Fruit fly (Drosophila melanogaster) whole organism, adult: ENCODE measurements around the gene CG42268.

ENCODE experiments used
- CG11617 ChIP-seq: fragments of 200-800 bp; sonication (Bioruptor generic); optimal IDR thresholded peaks from 2 replicates; lab custom pipeline; 2017; ENCODE audit warnings: mild to moderate bottlenecking, missing biosample characterization, missing genetic modification reagents, missing genetic modification characterization
- CG12768 ChIP-seq: fragments of 200-800 bp; sonication (Bioruptor generic); optimal IDR thresholded peaks from 2 replicates; lab custom pipeline; 2017; ENCODE audit warnings: missing biosample characterization, missing genetic modification characterization, mild to moderate bottlenecking, moderate library complexity, missing genetic modification reagents
- CG14711 ChIP-seq: fragments of 200-800 bp; sonication (Bioruptor generic); optimal IDR thresholded peaks from 2 replicates; lab custom pipeline; 2018; ENCODE audit warnings: missing biosample characterization, mild to moderate bottlenecking, missing genetic modification characterization, moderate library complexity
- CG1620 ChIP-seq: fragments of 200-800 bp; sonication (Bioruptor generic); optimal IDR thresholded peaks from 2 replicates; lab custom pipeline; 2016; ENCODE audit warnings: missing biosample characterization, missing genetic modification characterization
- CG33017 ChIP-seq: fragments of 200-800 bp; sonication (Bioruptor generic); optimal IDR thresholded peaks from 2 replicates; lab custom pipeline; 2018; ENCODE audit warnings: missing biosample characterization, mild to moderate bottlenecking, missing genetic modification characterization, moderate library complexity
- CG5204 ChIP-seq: fragments of 200-800 bp; sonication (Bioruptor generic); optimal IDR thresholded peaks from 2 replicates; lab custom pipeline; 2016; ENCODE audit warnings: missing biosample characterization, missing genetic modification characterization
- CG7045 ChIP-seq: fragments of 200-800 bp; sonication (Bioruptor generic); optimal IDR thresholded peaks from 2 replicates; lab custom pipeline; 2017; ENCODE audit warnings: missing biosample characterization, mild to moderate bottlenecking, missing genetic modification characterization
- CG7101 ChIP-seq: fragments of 200-800 bp; sonication (Bioruptor generic); optimal IDR thresholded peaks from 2 replicates; lab custom pipeline; 2018; ENCODE audit warnings: missing biosample characterization, mild to moderate bottlenecking, missing genetic modification characterization, moderate library complexity
- Clk ChIP-seq: fragments of 200-800 bp; sonication (Bioruptor generic); optimal IDR thresholded peaks from 2 replicates; lab custom pipeline; 2017; ENCODE audit warnings: missing biosample characterization, missing genetic modification characterization
- Crg-1 ChIP-seq: fragments of 200-800 bp; sonication (Bioruptor generic); optimal IDR thresholded peaks from 2 replicates; lab custom pipeline; 2016; ENCODE audit warnings: missing biosample characterization, missing genetic modification characterization
- Hr96 ChIP-seq: fragments of 200-800 bp; sonication (Bioruptor generic); optimal IDR thresholded peaks from 2 replicates; lab custom pipeline; 2016; ENCODE audit warnings: missing biosample characterization, missing genetic modification characterization
- Mnt ChIP-seq: fragments of 200-800 bp; sonication (Bioruptor generic); optimal IDR thresholded peaks from 2 replicates; lab custom pipeline; 2016; ENCODE audit warnings: missing biosample characterization, mild to moderate bottlenecking, missing genetic modification characterization
- bab1 ChIP-seq: fragments of 200-800 bp; sonication (Bioruptor generic); optimal IDR thresholded peaks from 3 replicates; lab custom pipeline; 2019; ENCODE audit warnings: missing biosample characterization, mild to moderate bottlenecking, missing genetic modification characterization, moderate library complexity
- cic ChIP-seq: fragments of 200-800 bp; sonication (Bioruptor generic); optimal IDR thresholded peaks from 2 replicates; lab custom pipeline; 2017; ENCODE audit warnings: missing biosample characterization, mild to moderate bottlenecking, missing genetic modification characterization, moderate library complexity
- cnc ChIP-seq, 2 experiments: fragments of >200 bp; optimal IDR thresholded peaks; 2 replicates each; lab custom pipeline; 2017
- kay ChIP-seq: fragments of 200-800 bp; sonication (Bioruptor generic); peaks from one replicate; lab custom pipeline; 2016; ENCODE audit warnings: missing biosample characterization, missing genetic modification characterization, borderline replicate concordance
- ovo ChIP-seq: fragments of 200-800 bp; sonication (Bioruptor generic); optimal IDR thresholded peaks from 2 replicates; lab custom pipeline; 2016; ENCODE audit warnings: missing biosample characterization, missing genetic modification characterization
- pad ChIP-seq: fragments of 200-800 bp; sonication (Bioruptor generic); optimal IDR thresholded peaks from 3 replicates; lab custom pipeline; 2017; ENCODE audit warnings: missing biosample characterization, missing genetic modification characterization, mild to moderate bottlenecking, moderate library complexity, missing genetic modification reagents
- tj ChIP-seq: fragments of 200-800 bp; sonication (Bioruptor generic); optimal IDR thresholded peaks from 3 replicates; lab custom pipeline; 2017; ENCODE audit warnings: missing biosample characterization, mild to moderate bottlenecking, missing genetic modification characterization, moderate library complexity
- toe ChIP-seq: fragments of 200-800 bp; sonication (Bioruptor generic); optimal IDR thresholded peaks from 2 replicates; lab custom pipeline; 2016; ENCODE audit warnings: missing biosample characterization, missing genetic modification characterization

CG42268 gene

dm6 chr3L:9695647-9696046 is 64.5 kb downstream of the CG42268 start:
- peak; percentile 66 for TF ChIP-seq kay (GFP tag; lab: Kevin White, UChicago)
- TF ChIP-seq ovo (GFP tag; lab: Kevin White, UChicago) = no peak

- TF ChIP-seq Clk (GFP tag; lab: Kevin White, UChicago) (no peak), CG5204 (GFP tag; lab: Kevin White, UChicago) (no peak), cic (GFP tag; lab: Kevin White, UChicago) (peak; percentile 45)
These were observed 65.0 kb downstream of the CG42268 start for dm6 chr3L:9695242-9695641.

dm6 chr3L:9694867-9695236 is 65.3 kb downstream of the CG42268 start:
- no peak for TF ChIP-seq kay (GFP tag; lab: Kevin White, UChicago)
- TF ChIP-seq Mnt (GFP tag; lab: Kevin White, UChicago) = no peak
- TF ChIP-seq Crg-1 (GFP tag; lab: Kevin White, UChicago) = no peak
- no peak for TF ChIP-seq toe (GFP tag; lab: Kevin White, UChicago)
- TF ChIP-seq cic (GFP tag; lab: Kevin White, UChicago) = no peak
- no peak for TF ChIP-seq tj
- TF ChIP-seq CG11617 = no peak
- TF ChIP-seq CG5204 (GFP tag; lab: Kevin White, UChicago) = no peak
- no peak for TF ChIP-seq bab1 (GFP tag; lab: Kevin White, UChicago)
- TF ChIP-seq ovo (GFP tag; lab: Kevin White, UChicago) = no peak

dm6 chr3L:9694169-9694866 is 65.9 kb downstream of the CG42268 start:
- TF ChIP-seq kay (GFP tag; lab: Kevin White, UChicago) (peak; percentile 85), cnc (optimal IDR thresholded peaks at IDR 0.05; lab: Kevin White, UChicago) (no peak), CG7101 (peak; percentile 17), cic (GFP tag; lab: Kevin White, UChicago) (peak; percentile 15), CG33017 (peak; percentile 19)

dm6 chr3L:9693552-9694133 is 66.6 kb downstream of the CG42268 start:
- TF ChIP-seq Mnt (GFP tag; lab: Kevin White, UChicago) (peak; percentile 32), CG11617 (no peak), pad (no peak), CG14711 (tag; lab: Kevin White, UChicago) (no peak), CG5204 (GFP tag; lab: Kevin White, UChicago) (no peak), kay (GFP tag; lab: Kevin White, UChicago) (peak; percentile 94)

- TF ChIP-seq CG11617 = peak; percentile 93
- TF ChIP-seq Mnt (GFP tag; lab: Kevin White, UChicago) = no peak
- peak; percentile 75 for TF ChIP-seq bab1 (GFP tag; lab: Kevin White, UChicago)
- peak; percentile 77 for TF ChIP-seq tj
- TF ChIP-seq CG7101 = peak; percentile 84
- peak; percentile 73 for TF ChIP-seq CG1620 (GFP tag; lab: Kevin White, UChicago)
- no peak for TF ChIP-seq cic (GFP tag; lab: Kevin White, UChicago)
- peak; percentile 88 for TF ChIP-seq CG12768 (GFP tag; lab: Kevin White, UChicago)
- TF ChIP-seq CG7045 (GFP tag; lab: Kevin White, UChicago) = peak; percentile 90
- TF ChIP-seq Crg-1 (GFP tag; lab: Kevin White, UChicago) = peak; percentile 80
- TF ChIP-seq Hr96 = peak; percentile 90
- TF ChIP-seq kay (GFP tag; lab: Kevin White, UChicago) = no peak
- peak; percentile 68 for TF ChIP-seq CG14711 (tag; lab: Kevin White, UChicago)
- TF ChIP-seq pad = peak; percentile 68
- no peak for TF ChIP-seq cnc (optimal IDR thresholded peaks at IDR 0.05; lab: Kevin White, UChicago)
- peak; percentile 91 for TF ChIP-seq toe (GFP tag; lab: Kevin White, UChicago)
- TF ChIP-seq CG33017 = peak; percentile 76
- peak; percentile 92 for TF ChIP-seq CG5204 (GFP tag; lab: Kevin White, UChicago)
- peak; percentile 85 for TF ChIP-seq Clk (GFP tag; lab: Kevin White, UChicago)
These were observed 67.2 kb downstream of the CG42268 start for dm6 chr3L:9692892-9693551.

dm6 chr3L:9692234-9692891 is 67.8 kb downstream of the CG42268 start:
- peak; percentile 90 for TF ChIP-seq Mnt (GFP tag; lab: Kevin White, UChicago)
- TF ChIP-seq ovo (GFP tag; lab: Kevin White, UChicago) = peak; percentile 98
- peak; percentile 88 for TF ChIP-seq cic (GFP tag; lab: Kevin White, UChicago)
- TF ChIP-seq CG14711 (tag; lab: Kevin White, UChicago) = no peak
- TF ChIP-seq kay (GFP tag; lab: Kevin White, UChicago) = no peak
- TF ChIP-seq pad = peak; percentile 50
- peak in 1 of 2 experiments; percentile 54 for TF ChIP-seq cnc (optimal IDR thresholded peaks at IDR 0.05; lab: Kevin White, UChicago)
